Worm (Caenorhabditis elegans): ENCODE results near the gene del-1.

The del-1 gene

DNA sequence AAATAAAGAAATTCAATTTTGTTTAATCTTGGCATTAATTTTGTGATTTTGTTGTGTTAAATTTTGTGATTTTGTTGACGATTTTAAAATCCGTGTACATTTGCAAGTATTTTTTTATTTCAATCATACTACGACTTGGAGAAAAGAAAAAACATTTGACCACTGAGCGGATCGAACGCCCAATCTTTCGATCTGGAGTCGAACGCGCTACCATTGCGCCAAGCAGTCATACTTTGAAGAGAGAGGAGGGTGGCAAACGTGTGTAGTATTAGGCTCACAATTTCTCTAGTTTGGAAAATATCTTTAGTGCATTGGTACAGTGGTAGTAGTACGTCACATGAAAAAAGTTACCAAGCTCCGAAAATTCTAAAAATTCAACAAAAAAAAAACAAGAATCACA, 39.1 kb upstream of the del-1 start (continued):
- TF ChIP-seq ets-4 (GFP tag; optimal IDR thresholded peaks at IDR 0.05) (no peak), repo-1 (tag; optimal IDR thresholded peaks at IDR 0.05) (no peak), attf-3 (GFP tag; conservative IDR thresholded peaks at IDR 0.05) (no peak), bed-1 (GFP tag; IDR thresholded peaks at IDR 0.05) (no peak), ceh-40 (GFP tag; IDR thresholded peaks at IDR 0.05) (no peak), lag-1 (GFP tag; IDR thresholded peaks at IDR 0.05) (no peak), F10E7.11 (tag; optimal IDR thresholded peaks at IDR 0.05) (no peak), Y53F4B.3 (GFP tag; IDR thresholded peaks at IDR 0.05) (no peak), egl-44 (GFP tag; IDR thresholded peaks at IDR 0.05) (0 out of 2 replicates have a peak, but pooled peaks have one; percentile 21), mcd-1 (GFP tag; IDR thresholded peaks at IDR 0.05) (no peak), ceh-27 (GFP tag; optimal IDR thresholded peaks at IDR 0.05) (no peak), B0336.3 (GFP tag; IDR thresholded peaks at IDR 0.05) (no peak), zfh-2 (GFP tag; conservative IDR thresholded peaks at IDR 0.05) (no peak), lsl-1 (GFP tag; optimal IDR thresholded peaks at IDR 0.05) (no peak), rcor-1 (GFP tag; IDR thresholded peaks at IDR 0.05) (no peak), die-1 (tag; optimal IDR thresholded peaks at IDR 0.05) (peak; percentile 84), F37B4.10 (GFP tag; IDR thresholded peaks at IDR 0.05) (no peak), B0035.1 (tag; optimal IDR thresholded peaks at IDR 0.05) (peak; percentile 14), ekl-4 (GFP tag; IDR thresholded peaks at IDR 0.05) (no peak), F23B12.7 (tag; optimal IDR thresholded peaks at IDR 0.05; ENCODE audit: insufficient read depth) (peak; percentile 28), nfya-2 (GFP tag; IDR thresholded peaks at IDR 0.05) (no peak), ztf-28 (GFP tag; IDR thresholded peaks at IDR 0.05) (no peak), hmg-1.2 (GFP tag; IDR thresholded peaks at IDR 0.05) (no peak; the same call in 1 of the 2 replicates), T26A5.8 (tag; optimal IDR thresholded peaks at IDR 0.05) (no peak), sdz-38 (tag; optimal IDR thresholded peaks at IDR 0.05) (no peak), Y56A3A.18 (GFP tag; IDR thresholded peaks at IDR 0.05) (peak; percentile 15; the same call in 1 of the 2 replicates), cebp-2 (GFP tag; IDR thresholded peaks at IDR 0.05) (0 out of 2 replicates have a peak, but pooled peaks have one; percentile 16), let-607 (tag; optimal IDR thresholded peaks at IDR 0.05) (no peak), nfyb-1 (GFP tag; IDR thresholded peaks at IDR 0.05) (peak; percentile 48), nhr-80 (tag; optimal IDR thresholded peaks at IDR 0.05) (no peak), madf-8 (GFP tag; conservative IDR thresholded peaks at IDR 0.05) (no peak), F49E8.2 (tag; optimal IDR thresholded peaks at IDR 0.05; ENCODE audit: insufficient read depth) (peak; percentile 3), hrde-1 (tag; optimal IDR thresholded peaks at IDR 0.05; ENCODE audit: borderline replicate concordance) (peak; percentile 40), ceh-91 (GFP tag; IDR thresholded peaks at IDR 0.05) (no peak), K12H6.12 (tag; optimal IDR thresholded peaks at IDR 0.05) (no peak), T07F8.4 (tag; optimal IDR thresholded peaks at IDR 0.05) (peak; percentile 8), ztf-26 (tag; optimal IDR thresholded peaks at IDR 0.05) (no peak), let-526 (GFP tag; IDR thresholded peaks at IDR 0.05) (no peak), F33H1.4 (GFP tag; IDR thresholded peaks at IDR 0.05) (no peak), ztf-18 (tag; optimal IDR thresholded peaks at IDR 0.05) (peak; percentile 56), F39B2.1 (GFP tag; IDR thresholded peaks at IDR 0.05) (no peak), snpc-1.1 (tag; optimal IDR thresholded peaks at IDR 0.05; ENCODE audit: insufficient read depth) (peak; percentile 48), ztf-25 (GFP tag; IDR thresholded peaks at IDR 0.05) (peak; percentile 81), lin-40 (tag; optimal IDR thresholded peaks at IDR 0.05) (no peak), ceh-58 (GFP tag; IDR thresholded peaks at IDR 0.05) (no peak), mxl-1 (tag; optimal IDR thresholded peaks at IDR 0.05) (peak; percentile 40), nhr-179 (tag; optimal IDR thresholded peaks at IDR 0.05) (peak; percentile 58), him-1 (tag; optimal IDR thresholded peaks at IDR 0.05) (peak; percentile 62), unc-130 (GFP tag; optimal IDR thresholded peaks at IDR 0.05) (no peak)

Measured in whole organism, young adult.